Fruit fly (Drosophila melanogaster) Kc167 (cell line): ENCODE data around the gene CG9014.

Source experiments
- Myc ChIP-seq: fragments of >200 bp; optimal IDR thresholded peaks from 2 replicates; lab custom pipeline; 2017; ENCODE audit warnings: missing external identifiers
- Sin3A ChIP-seq: fragments of >200 bp; optimal IDR thresholded peaks from 2 replicates; lab custom pipeline; 2018; ENCODE audit warnings: missing external identifiers
- h ChIP-seq: fragments of >200 bp; optimal IDR thresholded peaks from 3 replicates; lab custom pipeline; 2018; ENCODE audit warnings: missing external identifiers
- insv ChIP-seq: fragments of >200 bp; optimal IDR thresholded peaks from 3 replicates; lab custom pipeline; 2018; ENCODE audit warnings: missing external identifiers
- psq ChIP-seq: fragments of >200 bp; optimal IDR thresholded peaks from 2 replicates; lab custom pipeline; 2017; ENCODE audit warnings: missing external identifiers
- ttk ChIP-seq: sonication (Bioruptor generic); optimal IDR thresholded peaks from 2 replicates; lab custom pipeline; 2017; ENCODE audit warnings: missing external identifiers

dm6 chr2L:13707915-13708314, 15.5 kb downstream of the CG9014 start, which contains the start of gene Gpo3:
- no peak for TF ChIP-seq Sin3A (lab: Kevin White, UChicago)
- TF ChIP-seq insv (lab: Kevin White, UChicago), result no peak
- TF ChIP-seq h (lab: Kevin White, UChicago), result no peak
- no peak for TF ChIP-seq Myc (lab: Kevin White, UChicago)
- no peak for TF ChIP-seq psq (lab: Kevin White, UChicago)
- no peak for TF ChIP-seq ttk (lab: Kevin White, UChicago)
